Worm (Caenorhabditis elegans): ENCODE measurements around the gene C15H11.10.
A peak's percentile ranks its signal among the peaks of the same experiment; 100 is the strongest.

C15H11.10 gene

DNA sequence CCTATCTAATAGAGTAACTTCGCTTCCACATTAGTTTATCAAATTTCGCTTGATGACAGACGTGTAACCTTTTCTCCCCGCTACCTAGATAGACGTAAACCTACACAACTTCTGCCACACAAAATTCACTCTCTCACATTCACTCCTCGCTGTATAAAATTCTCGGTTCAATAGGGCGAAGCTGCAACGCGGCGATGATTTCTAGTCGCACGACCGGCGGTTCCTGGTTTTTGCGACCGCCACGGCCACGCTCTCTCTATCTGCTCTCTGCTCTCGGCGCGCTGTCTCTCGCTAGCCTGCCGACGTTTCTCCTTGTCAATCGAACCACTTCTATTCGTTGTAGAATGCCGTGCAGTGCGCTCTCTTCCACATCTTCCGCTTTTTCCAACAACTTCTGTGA, 41.0 kb upstream of the C15H11.10 start (continued):
- TF ChIP-seq ama-1 (optimal IDR thresholded peaks at IDR 0.05) (peak; percentile 18), egl-43 (GFP tag; IDR thresholded peaks at IDR 0.05) (peak; percentile 86), jun-1 (tag; optimal IDR thresholded peaks at IDR 0.05) (peak; percentile 40), tag-97 (GFP tag; IDR thresholded peaks at IDR 0.05) (no peak), T20F7.1 (GFP tag; optimal IDR thresholded peaks at IDR 0.05) (peak; percentile 75), dmd-9 (GFP tag; IDR thresholded peaks at IDR 0.05) (peak; percentile 63; the same call in 1 of the 2 replicates), nhr-111 (GFP tag; optimal IDR thresholded peaks at IDR 0.05) (no peak), nhr-48 (tag; optimal IDR thresholded peaks at IDR 0.05) (peak; percentile 46), snpc-1.2 (GFP tag; IDR thresholded peaks at IDR 0.05) (no peak), daf-12 (tag; optimal IDR thresholded peaks at IDR 0.05) (no peak), lin-39 (tag; optimal IDR thresholded peaks at IDR 0.05) (no peak), saeg-2 (GFP tag; IDR thresholded peaks at IDR 0.05) (no peak), nhr-11 (tag; optimal IDR thresholded peaks at IDR 0.05) (peak; percentile 84), spr-3 (GFP tag; optimal IDR thresholded peaks at IDR 0.05) (no peak), nhr-25 (tag; optimal IDR thresholded peaks at IDR 0.05; ENCODE audit: borderline replicate concordance, insufficient read depth) (peak; percentile 4), mdt-29 (GFP tag; IDR thresholded peaks at IDR 0.05) (peak; percentile 59; the same call in 1 of the 2 replicates), ZK337.2 (GFP tag; IDR thresholded peaks at IDR 0.05) (no peak), zfp-2 (tag; optimal IDR thresholded peaks at IDR 0.05) (peak; percentile 15), nhr-10 (tag; optimal IDR thresholded peaks at IDR 0.05) (peak; percentile 59), gei-8 (GFP tag; optimal IDR thresholded peaks at IDR 0.05) (no peak), lin-1 (GFP tag; IDR thresholded peaks at IDR 0.05) (peak; percentile 72; the same call in 1 of the 2 replicates), nhr-28 (tag; optimal IDR thresholded peaks at IDR 0.05) (peak; percentile 88), F10B5.3 (tag; optimal IDR thresholded peaks at IDR 0.05) (no peak), daf-16 (GFP tag; optimal IDR thresholded peaks at IDR 0.05) (no peak), daf-16 (tag; optimal IDR thresholded peaks at IDR 0.05) (peak; percentile 60)

ce11 chrV:14351629-14352028, 40.3 kb upstream of the C15H11.10 start, which contains the start of gene vha-13:
vha-13 (plus strand) TSS chrV:14351709.
- TF ChIP-seq nhr-41 (GFP tag; IDR thresholded peaks at IDR 0.05) (no peak), unc-62 (GFP tag; optimal IDR thresholded peaks at IDR 0.05 in 1 of 2) (peak in 1 of 2 experiments; percentile 72), unc-62 (tag; optimal IDR thresholded peaks at IDR 0.05) (no peak), tra-1 (GFP tag; IDR thresholded peaks at IDR 0.05) (no peak), jun-1 (tag; optimal IDR thresholded peaks at IDR 0.05) (no peak)

- no peak for TF ChIP-seq nhr-25 (tag; optimal IDR thresholded peaks at IDR 0.05; ENCODE audit: borderline replicate concordance, insufficient read depth)
- TF ChIP-seq ceh-44 (GFP tag; IDR thresholded peaks at IDR 0.05) = no peak
- no peak for TF ChIP-seq dpl-1 (GFP tag; optimal IDR thresholded peaks at IDR 0.05)
- no peak for TF ChIP-seq lin-29 (GFP tag; IDR thresholded peaks at IDR 0.05)
- no peak for TF ChIP-seq attf-4 (tag; optimal IDR thresholded peaks at IDR 0.05)
- TF ChIP-seq nhr-102 (tag; optimal IDR thresholded peaks at IDR 0.05) = no peak
- TF ChIP-seq T20F7.1 (GFP tag; optimal IDR thresholded peaks at IDR 0.05) = no peak
- TF ChIP-seq nhr-11 (tag; optimal IDR thresholded peaks at IDR 0.05) = no peak
- peak; percentile 5 for TF ChIP-seq mxl-3 (GFP tag; optimal IDR thresholded peaks at IDR 0.05)
- no peak for TF ChIP-seq aly-2 (tag; optimal IDR thresholded peaks at IDR 0.05)
- peak; percentile 56 for TF ChIP-seq set-16 (GFP tag; IDR thresholded peaks at IDR 0.05)
- peak; percentile 81 for TF ChIP-seq aha-1 (tag)
These were observed 39.9 kb upstream of the C15H11.10 start for ce11 chrV:14352032-14352431.

Data from whole organism, L4 larva.